Fruit fly (Drosophila melanogaster): ENCODE data around the gene jar.

jar gene

DNA sequence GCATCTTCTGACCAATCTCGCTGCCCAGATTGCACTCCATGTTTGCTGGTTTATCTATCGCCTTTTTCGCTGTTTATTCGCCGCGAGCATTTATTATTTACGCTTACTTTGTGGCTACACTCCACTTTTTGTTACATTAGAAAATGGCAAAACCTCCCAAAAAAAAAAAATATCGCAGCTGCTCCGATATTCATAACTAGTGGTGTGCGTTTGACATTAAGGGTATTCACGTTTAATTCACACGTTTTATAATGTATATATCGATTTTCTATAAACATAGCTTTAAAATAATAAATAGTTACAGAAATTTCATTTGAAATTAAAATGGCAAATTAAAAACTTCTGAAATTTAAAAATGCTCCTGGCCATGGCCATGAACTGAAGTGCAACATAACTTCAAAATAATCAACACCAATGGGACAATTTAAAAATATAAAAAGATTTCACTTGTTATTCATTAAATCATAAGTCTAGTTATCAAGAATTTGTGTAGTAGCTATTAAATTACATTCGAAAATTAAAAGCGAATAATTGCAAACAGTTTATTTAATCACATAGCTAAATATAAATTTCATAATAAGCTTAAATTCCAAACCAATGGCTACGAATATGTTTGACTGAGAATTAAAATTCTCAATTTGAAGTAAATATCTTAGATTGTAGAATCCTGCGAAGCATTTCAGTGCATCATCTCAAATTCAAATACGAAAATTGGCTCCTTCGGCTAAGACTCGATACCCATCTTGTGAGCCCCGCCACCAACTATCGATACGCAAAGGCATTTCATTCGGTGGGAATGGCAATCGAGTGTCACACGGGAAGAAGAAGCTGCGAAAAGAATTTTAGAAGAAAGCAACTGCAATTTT, 47.4 kb upstream of the jar start, which contains the start of the genes Nab2 and BRWD3 (continued):
- TF ChIP-seq CG6272 (GFP tag; IDR thresholded peaks at IDR 0.05) (0 out of 2 replicates have a peak, but pooled peaks have one; percentile 6), CG1602 (GFP tag; optimal IDR thresholded peaks at IDR 0.05) (peak; percentile 18), Ssrp (tag; optimal IDR thresholded peaks at IDR 0.05) (peak; percentile 22), CG32772 (GFP tag; IDR thresholded peaks at IDR 0.05) (peak; percentile 60), Hr39 (optimal IDR thresholded peaks at IDR 0.05) (no peak), CG9437 (GFP tag; optimal IDR thresholded peaks at IDR 0.05) (peak; percentile 33), HmgZ (tag; optimal IDR thresholded peaks at IDR 0.05) (peak; percentile 4), CG9797 (GFP tag; optimal IDR thresholded peaks at IDR 0.05) (peak; percentile 4), Oli (tag; optimal IDR thresholded peaks at IDR 0.05) (no peak), Aef1 (GFP tag; IDR thresholded peaks at IDR 0.05) (peak; percentile 24; the same call in 1 of the 3 replicates), Hand (GFP tag; optimal IDR thresholded peaks at IDR 0.05) (no peak), CG13287 (GFP tag; IDR thresholded peaks at IDR 0.05; ENCODE audit: partially characterized antibody) (peak; percentile 52), ro (GFP tag; IDR thresholded peaks at IDR 0.05) (0 out of 2 replicates have a peak, but pooled peaks have one; percentile 13), lmd (GFP tag; IDR thresholded peaks at IDR 0.05) (peak; percentile 22; the same call in 1 of the 2 replicates), CG1024 (GFP tag; IDR thresholded peaks at IDR 0.05) (0 out of 2 replicates have a peak, but pooled peaks have one; percentile 32), chif (GFP tag; optimal IDR thresholded peaks at IDR 0.05) (peak in 1 of 2 experiments; percentile 6), HLH4C (GFP tag; IDR thresholded peaks at IDR 0.05; ENCODE audit: partially characterized antibody) (peak; percentile 43), ken (GFP tag; IDR thresholded peaks at IDR 0.05) (peak; percentile 60; the same call in 1 of the 3 replicates), E2f2 (GFP tag; IDR thresholded peaks at IDR 0.05) (peak; percentile 57), Sry-δ (GFP tag; optimal IDR thresholded peaks at IDR 0.05) (peak; percentile 78), repo (GFP tag; optimal IDR thresholded peaks at IDR 0.05) (no peak), ato (GFP tag; IDR thresholded peaks at IDR 0.05; ENCODE audit: partially characterized antibody) (peak; percentile 25), CG15479 (GFP tag; optimal IDR thresholded peaks at IDR 0.05) (no peak), btn (GFP tag; optimal IDR thresholded peaks at IDR 0.05) (no peak), NfI (GFP tag; optimal IDR thresholded peaks at IDR 0.05) (peak; percentile 31), CG15011 (GFP tag; optimal IDR thresholded peaks at IDR 0.05) (no peak), gsb (GFP tag; IDR thresholded peaks at IDR 0.05) (no peak), Med (GFP tag) (peak; percentile 69), Opbp (GFP tag; IDR thresholded peaks at IDR 0.05; ENCODE audit: partially characterized antibody) (peak; percentile 85), CG12744 (GFP tag; optimal IDR thresholded peaks at IDR 0.05) (peak; percentile 7), Lhr (GFP tag; optimal IDR thresholded peaks at IDR 0.05) (no peak), CkIIα-i1 (GFP tag; IDR thresholded peaks at IDR 0.05) (no peak), jumu (GFP tag; optimal IDR thresholded peaks at IDR 0.05) (no peak), Antp (GFP tag; optimal IDR thresholded peaks at IDR 0.05) (no peak), CG32767 (GFP tag; IDR thresholded peaks at IDR 0.05) (0 out of 2 replicates have a peak, but pooled peaks have one; percentile 25), CG2120 (GFP tag; optimal IDR thresholded peaks at IDR 0.05) (peak; percentile 38), sqz (GFP tag; optimal IDR thresholded peaks at IDR 0.05) (peak; percentile 50), ab (GFP tag; optimal IDR thresholded peaks at IDR 0.05) (no peak), CG18262 (tag; optimal IDR thresholded peaks at IDR 0.05) (peak; percentile 7), Ets65A (GFP tag) (peak; percentile 84), nmo (GFP tag; optimal IDR thresholded peaks at IDR 0.05) (peak; percentile 70), HLH54F (GFP tag; optimal IDR thresholded peaks at IDR 0.05) (no peak), bigmax (GFP tag; optimal IDR thresholded peaks at IDR 0.05) (no peak), MTF-1 (GFP tag; optimal IDR thresholded peaks at IDR 0.05; ENCODE audit: borderline replicate concordance) (no peak), knrl (GFP tag; IDR thresholded peaks at IDR 0.05; ENCODE audit: partially characterized antibody) (peak; percentile 61; the same call in 2 of the 3 replicates), row (GFP tag; IDR thresholded peaks at IDR 0.05) (peak; percentile 70), CG3847 (GFP tag; IDR thresholded peaks at IDR 0.05) (peak; percentile 52; the same call in 1 of the 2 replicates), onecut (GFP tag; IDR thresholded peaks at IDR 0.05) (peak; percentile 79), CG9609 (GFP tag; optimal IDR thresholded peaks at IDR 0.05) (no peak)

All from whole organism, embryonic.